Worm (Caenorhabditis elegans): ENCODE results near the gene K09B11.4.

DNA sequence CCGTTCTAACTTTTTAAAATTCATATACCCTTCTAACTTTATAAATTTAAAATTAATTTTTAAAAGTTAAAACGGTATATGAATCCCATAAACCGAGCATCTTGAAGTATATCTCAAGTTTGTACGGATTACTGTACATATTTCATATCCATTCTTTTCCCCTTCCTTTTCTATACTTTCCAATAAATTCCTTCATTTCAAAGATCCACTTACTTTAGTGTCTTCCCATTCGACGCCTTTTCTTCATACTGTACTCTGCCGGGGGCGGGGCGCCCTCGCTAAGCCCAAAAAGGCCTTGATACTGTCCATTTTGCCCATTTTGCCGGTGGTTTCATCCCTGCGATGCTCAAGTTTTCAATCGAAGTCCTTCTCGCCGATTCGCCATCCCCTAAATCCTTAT, 36.5 kb downstream of the K09B11.4 start, which contains the start of gene fezf-1:
- TF ChIP-seq nhr-11 (tag; optimal IDR thresholded peaks at IDR 0.05) (no peak), elt-3 (tag; optimal IDR thresholded peaks at IDR 0.05) (no peak)
